Fruit fly (Drosophila melanogaster) whole organism, pupa: ENCODE results near the gene CG43050.
A peak's percentile ranks its signal among the peaks of the same experiment; 100 is the strongest.

ENCODE experiments used
- CG10348 ChIP-seq: fragments of 200-800 bp; sonication (Bioruptor generic); IDR thresholded peaks from 2 replicates; pipeline ENCODE4 v1.3.6; 2022; ENCODE audit warnings: missing biosample characterization, missing genetic modification characterization
- CG12605 ChIP-seq: fragments of 200-800 bp; sonication (Bioruptor generic); IDR thresholded peaks from 2 replicates; pipeline ENCODE4 v1.3.6; 2022; ENCODE audit warnings: missing biosample characterization, missing genetic modification characterization
- CG13204 ChIP-seq: fragments of 200-800 bp; sonication (Bioruptor generic); optimal IDR thresholded peaks from 2 replicates; lab custom pipeline; 2018; ENCODE audit warnings: missing biosample characterization, mild to moderate bottlenecking, missing genetic modification characterization, moderate library complexity
- CG14655 ChIP-seq: fragments of 200-800 bp; sonication (Bioruptor generic); optimal IDR thresholded peaks from 3 replicates; lab custom pipeline; 2017; ENCODE audit warnings: mild to moderate bottlenecking, missing biosample characterization, missing genetic modification reagents, missing genetic modification characterization
- CG15710 ChIP-seq: fragments of 200-800 bp; sonication (Bioruptor generic); optimal IDR thresholded peaks from 2 replicates; lab custom pipeline; 2018; ENCODE audit warnings: missing biosample characterization, mild to moderate bottlenecking, missing genetic modification characterization, moderate library complexity
- CG17806 ChIP-seq: fragments of 200-800 bp; sonication (Bioruptor generic); optimal IDR thresholded peaks from 2 replicates; lab custom pipeline; 2018; ENCODE audit warnings: missing biosample characterization, mild to moderate bottlenecking, missing genetic modification characterization, moderate library complexity
- CG32121 ChIP-seq: fragments of 200-800 bp; sonication (Bioruptor generic); IDR thresholded peaks from 2 replicates; pipeline ENCODE4 v1.3.6; 2022; ENCODE audit warnings: missing biosample characterization, missing genetic modification characterization
- CG34367 ChIP-seq: fragments of 200-800 bp; sonication (Bioruptor generic); optimal IDR thresholded peaks from 2 replicates; lab custom pipeline; 2018; ENCODE audit warnings: missing biosample characterization, mild to moderate bottlenecking, missing genetic modification characterization
- CG4496 ChIP-seq: fragments of 200-800 bp; sonication (Bioruptor generic); IDR thresholded peaks from 3 replicates; pipeline ENCODE4 v1.3.6; 2022; ENCODE audit warnings: missing biosample characterization, missing genetic modification characterization
- CG8159 ChIP-seq: fragments of 200-800 bp; sonication (Bioruptor generic); optimal IDR thresholded peaks from 3 replicates; lab custom pipeline; 2018; ENCODE audit warnings: missing biosample characterization, mild to moderate bottlenecking, missing genetic modification characterization, moderate library complexity
- CG8301 ChIP-seq: fragments of 200-800 bp; sonication (Bioruptor generic); optimal IDR thresholded peaks from 2 replicates; lab custom pipeline; 2018; ENCODE audit warnings: missing biosample characterization, mild to moderate bottlenecking, missing genetic modification characterization
- CG9948 ChIP-seq: fragments of 200-800 bp; sonication (Bioruptor generic); optimal IDR thresholded peaks from 2 replicates; lab custom pipeline; 2018; ENCODE audit warnings: missing biosample characterization, mild to moderate bottlenecking, missing genetic modification characterization, moderate library complexity
- D1 ChIP-seq: fragments of 200-800 bp; sonication (Bioruptor generic); optimal IDR thresholded peaks from 2 replicates; lab custom pipeline; 2018; ENCODE audit warnings: missing biosample characterization, mild to moderate bottlenecking, missing genetic modification characterization, moderate library complexity
- EcR ChIP-seq: fragments of 200-800 bp; sonication (Bioruptor generic); optimal IDR thresholded peaks from 3 replicates; lab custom pipeline; 2019; ENCODE audit warnings: missing biosample characterization, missing genetic modification characterization, mild to moderate bottlenecking, moderate library complexity, missing genetic modification reagents
- Ets98B ChIP-seq: fragments of 200-800 bp; sonication (Bioruptor generic); IDR thresholded peaks from 2 replicates; pipeline ENCODE4 v1.3.6; 2022; ENCODE audit warnings: missing biosample characterization, missing genetic modification characterization
- Pif1A ChIP-seq: fragments of 200-800 bp; sonication (Bioruptor generic); optimal IDR thresholded peaks from 3 replicates; lab custom pipeline; 2016; ENCODE audit warnings: missing biosample characterization, missing genetic modification characterization
- Pif1B ChIP-seq: fragments of 200-800 bp; sonication (Bioruptor generic); optimal IDR thresholded peaks from 3 replicates; lab custom pipeline; 2016; ENCODE audit warnings: missing biosample characterization, missing genetic modification characterization
- Snoo ChIP-seq: fragments of 200-800 bp; sonication (Bioruptor generic); optimal IDR thresholded peaks from 3 replicates; lab custom pipeline; 2017; ENCODE audit warnings: missing biosample characterization, mild to moderate bottlenecking, missing genetic modification characterization, inconsistent platforms
- fd96Ca ChIP-seq: fragments of 200-800 bp; sonication (Bioruptor generic); IDR thresholded peaks from 3 replicates; pipeline ENCODE4 v1.3.6; 2022; ENCODE audit warnings: missing biosample characterization, missing genetic modification characterization
- gl ChIP-seq: fragments of 200-800 bp; sonication (Bioruptor generic); optimal IDR thresholded peaks from 2 replicates; lab custom pipeline; 2018; ENCODE audit warnings: missing biosample characterization, mild to moderate bottlenecking, missing genetic modification characterization
- rn ChIP-seq: fragments of 200-800 bp; sonication (Bioruptor generic); IDR thresholded peaks from 2 replicates; pipeline ENCODE4 v1.3.6; 2022; ENCODE audit warnings: missing biosample characterization, missing genetic modification characterization

The CG43050 gene

DNA sequence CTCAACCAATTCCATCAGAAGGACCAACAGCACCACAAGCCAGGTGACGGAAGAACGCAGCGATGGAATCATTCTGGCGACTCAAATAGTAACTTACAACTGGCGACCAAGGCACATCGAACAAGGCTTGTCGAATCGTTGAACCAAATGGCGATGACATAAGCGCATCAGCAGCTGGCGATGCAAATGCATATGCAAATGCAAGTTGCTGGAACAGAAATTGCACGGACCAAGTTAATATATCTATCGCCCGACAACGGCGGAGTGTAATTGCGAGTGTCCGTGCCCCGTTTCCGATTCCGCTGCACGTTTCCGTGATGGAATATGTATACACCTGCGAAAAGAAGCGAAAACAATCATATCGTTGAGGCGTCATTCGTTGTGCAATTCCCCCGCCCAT lies at the start of gene CG43050, which contains the start of gene CG44198:
Gene CG43050 (plus strand): TSS at position 261 of the 400 bp plus-strand sequence.
Gene CG44198 (minus strand): TSS at position 101 of the 400 bp plus-strand sequence.
- no peak for TF ChIP-seq CG8159 (tag; lab: Kevin White, UChicago)

DNA sequence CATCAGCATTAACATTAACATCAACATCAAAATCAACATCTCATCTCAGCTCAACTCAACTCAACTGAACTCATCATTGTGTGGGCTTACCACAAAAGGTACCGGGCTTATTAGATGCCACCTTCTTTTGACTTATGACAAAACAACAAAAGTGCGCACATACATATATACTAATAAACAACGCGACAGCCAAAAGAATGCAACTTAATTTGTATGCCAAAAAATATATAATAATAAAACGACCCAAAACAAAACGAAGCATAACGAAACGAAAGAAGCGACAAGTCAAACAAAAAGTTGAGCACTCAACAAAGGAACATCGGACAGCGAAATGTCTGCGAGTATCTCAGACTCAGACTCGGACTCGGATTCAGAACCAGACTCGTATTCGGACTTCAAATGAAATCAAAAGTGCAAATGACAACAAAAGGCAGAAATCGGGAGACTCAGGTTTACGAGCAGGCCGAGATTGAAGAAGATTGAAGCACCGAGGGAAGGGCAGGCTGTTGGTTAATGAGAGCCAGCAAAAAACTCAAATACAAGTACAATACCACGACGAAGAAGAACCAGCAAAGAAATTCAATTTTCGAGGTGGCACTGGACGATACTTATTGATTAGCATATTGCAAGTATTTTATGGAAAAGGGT lies 49.3 kb upstream of the CG43050 start:
- peak; percentile 14 for TF ChIP-seq Snoo (tag; lab: Kevin White, UChicago)
- TF ChIP-seq gl (tag; lab: Kevin White, UChicago) = no peak
- TF ChIP-seq, all 21 proteins: peak for 1

- TF ChIP-seq Pif1A (GFP tag; lab: Kevin White, UChicago) = peak; percentile 33
- no peak for TF ChIP-seq CG4496 (GFP tag; lab: Robert Waterston, UW)
- no peak for TF ChIP-seq D1
- TF ChIP-seq CG8159 (tag; lab: Kevin White, UChicago) = peak; percentile 59
- peak; percentile 43 for TF ChIP-seq CG17806
- TF ChIP-seq Pif1B = no peak
- no peak for TF ChIP-seq CG10348 (GFP tag; lab: Robert Waterston, UW)
- TF ChIP-seq EcR (GFP tag; lab: Kevin White, UChicago) = no peak
- TF ChIP-seq CG12605 (GFP tag; lab: Robert Waterston, UW) = no peak
- TF ChIP-seq CG8301 (tag; lab: Kevin White, UChicago) = peak; percentile 52
- no peak for TF ChIP-seq fd96Ca (GFP tag; lab: Robert Waterston, UW)
- peak; percentile 7 for TF ChIP-seq CG34367
- TF ChIP-seq CG15710 (tag; lab: Kevin White, UChicago) = peak; percentile 61
- peak; percentile 69 for TF ChIP-seq CG14655 (GFP tag; lab: Kevin White, UChicago)
- peak; percentile 65 for TF ChIP-seq CG9948 (tag; lab: Kevin White, UChicago)
Measured at dm6 chr2L:13071290-13071689, 47.8 kb upstream of the CG43050 start.

- TF ChIP-seq Pif1A (GFP tag; lab: Kevin White, UChicago) (peak; percentile 51), CG14655 (GFP tag; lab: Kevin White, UChicago) (peak; percentile 58), CG34367 (peak; percentile 26), Snoo (tag; lab: Kevin White, UChicago) (peak; percentile 6), CG13204 (GFP tag; lab: Kevin White, UChicago) (no peak), Ets98B (GFP tag; lab: Robert Waterston, UW) (no peak), gl (tag; lab: Kevin White, UChicago) (no peak), CG4496 (GFP tag; lab: Robert Waterston, UW) (0 out of 3 replicates have a peak, but pooled peaks have one; percentile 45), CG17806 (peak; percentile 35), CG8159 (tag; lab: Kevin White, UChicago) (peak; percentile 63), CG10348 (GFP tag; lab: Robert Waterston, UW) (no peak), CG32121 (no peak), fd96Ca (GFP tag; lab: Robert Waterston, UW) (no peak), EcR (GFP tag; lab: Kevin White, UChicago) (no peak), rn (GFP tag; lab: Robert Waterston, UW) (no peak), CG8301 (tag; lab: Kevin White, UChicago) (peak; percentile 39), D1 (no peak), CG9948 (tag; lab: Kevin White, UChicago) (peak; percentile 46), Pif1B (peak; percentile 26), CG15710 (tag; lab: Kevin White, UChicago) (peak; percentile 21)
Measured at dm6 chr2L:13072747-13073355, 46.2 kb upstream of the CG43050 start.

- TF ChIP-seq CG12605 (GFP tag; lab: Robert Waterston, UW) = no peak
- peak; percentile 58; the same call in 1 of the 3 replicates for TF ChIP-seq fd96Ca (GFP tag; lab: Robert Waterston, UW)
- TF ChIP-seq Pif1A (GFP tag; lab: Kevin White, UChicago) = peak; percentile 29
- TF ChIP-seq CG15710 (tag; lab: Kevin White, UChicago) = no peak
- no peak for TF ChIP-seq CG17806
- TF ChIP-seq rn (GFP tag; lab: Robert Waterston, UW) = no peak
- 0 out of 2 replicates have a peak, but pooled peaks have one; percentile 25 for TF ChIP-seq CG32121
- no peak for TF ChIP-seq Snoo (tag; lab: Kevin White, UChicago)
- no peak for TF ChIP-seq CG8159 (tag; lab: Kevin White, UChicago)
- TF ChIP-seq CG34367 = no peak
- no peak for TF ChIP-seq Pif1B
- TF ChIP-seq D1 = no peak
- no peak for TF ChIP-seq EcR (GFP tag; lab: Kevin White, UChicago)
- TF ChIP-seq CG14655 (GFP tag; lab: Kevin White, UChicago) = peak; percentile 22
- peak; percentile 25; the same call in 1 of the 2 replicates for TF ChIP-seq Ets98B (GFP tag; lab: Robert Waterston, UW)
- TF ChIP-seq CG9948 (tag; lab: Kevin White, UChicago) = no peak
- peak; percentile 42; the same call in 1 of the 3 replicates for TF ChIP-seq CG4496 (GFP tag; lab: Robert Waterston, UW)
Measured at dm6 chr2L:13073797-13074196, 45.3 kb upstream of the CG43050 start.

DNA sequence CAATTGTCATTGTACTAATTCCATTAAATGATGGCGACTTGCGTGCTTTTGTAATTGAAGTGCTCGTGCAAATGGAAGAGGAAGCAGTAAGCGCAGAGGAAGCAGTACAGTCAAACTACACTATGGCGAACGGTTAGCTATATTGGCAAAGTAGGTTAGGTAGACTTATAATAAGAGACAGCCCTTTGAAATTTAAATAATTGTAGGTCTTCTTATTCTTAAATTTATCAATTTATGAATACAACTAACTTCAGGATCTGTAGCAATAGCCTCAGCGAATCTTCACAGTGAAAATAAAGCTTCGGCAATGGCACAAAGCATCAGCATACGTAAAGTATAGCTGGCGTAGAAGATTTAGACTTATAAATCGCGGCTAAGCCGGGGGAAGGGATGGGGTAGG lies 44.7 kb upstream of the CG43050 start:
- TF ChIP-seq CG34367 = no peak
- no peak for TF ChIP-seq D1
- TF ChIP-seq CG13204 (GFP tag; lab: Kevin White, UChicago) = no peak
- peak; percentile 16; the same call in 1 of the 3 replicates for TF ChIP-seq fd96Ca (GFP tag; lab: Robert Waterston, UW)
- no peak for TF ChIP-seq CG14655 (GFP tag; lab: Kevin White, UChicago)
- no peak for TF ChIP-seq CG17806
- peak; percentile 38; the same call in 1 of the 2 replicates for TF ChIP-seq Ets98B (GFP tag; lab: Robert Waterston, UW)
- TF ChIP-seq rn (GFP tag; lab: Robert Waterston, UW) = 0 out of 2 replicates have a peak, but pooled peaks have one; percentile 11
- no peak for TF ChIP-seq CG8301 (tag; lab: Kevin White, UChicago)
- no peak for TF ChIP-seq CG12605 (GFP tag; lab: Robert Waterston, UW)
- TF ChIP-seq CG10348 (GFP tag; lab: Robert Waterston, UW) = no peak
- TF ChIP-seq Snoo (tag; lab: Kevin White, UChicago) = no peak
- peak; percentile 18; the same call in 1 of the 2 replicates for TF ChIP-seq CG32121
- TF ChIP-seq Pif1A (GFP tag; lab: Kevin White, UChicago) = no peak
- no peak for TF ChIP-seq CG9948 (tag; lab: Kevin White, UChicago)
- no peak for TF ChIP-seq EcR (GFP tag; lab: Kevin White, UChicago)
- TF ChIP-seq CG4496 (GFP tag; lab: Robert Waterston, UW) = peak; percentile 35; the same call in 1 of the 3 replicates
- no peak for TF ChIP-seq CG8159 (tag; lab: Kevin White, UChicago)
- TF ChIP-seq Pif1B = no peak
- TF ChIP-seq CG15710 (tag; lab: Kevin White, UChicago) = no peak
- TF ChIP-seq gl (tag; lab: Kevin White, UChicago) = no peak
